Worm (Caenorhabditis elegans): ENCODE results near the gene F58H1.7.

F58H1.7 gene

ce11 chrV:11919639-11920038 is 45.0 kb downstream of the F58H1.7 start:
- TF ChIP-seq nhr-23 (tag; optimal IDR thresholded peaks at IDR 0.05) (no peak), egl-27 (tag; optimal IDR thresholded peaks at IDR 0.05) (no peak), elt-2 (tag; optimal IDR thresholded peaks at IDR 0.05) (no peak), jun-1 (tag; optimal IDR thresholded peaks at IDR 0.05) (no peak), lin-15B (tag; optimal IDR thresholded peaks at IDR 0.05) (no peak), ceh-16 (tag; optimal IDR thresholded peaks at IDR 0.05) (no peak)

- TF ChIP-seq hmg-11 (tag; optimal IDR thresholded peaks at IDR 0.05): no peak
- TF ChIP-seq egl-27 (tag; optimal IDR thresholded peaks at IDR 0.05): no peak
- no peak for TF ChIP-seq ceh-28 (tag; optimal IDR thresholded peaks at IDR 0.05)
- no peak for TF ChIP-seq sea-2 (GFP tag; optimal IDR thresholded peaks at IDR 0.05)
- TF ChIP-seq pqm-1 (tag; optimal IDR thresholded peaks at IDR 0.05): no peak
- TF ChIP-seq egl-5 (tag; optimal IDR thresholded peaks at IDR 0.05): no peak
- no peak for TF ChIP-seq ZK546.5 (tag; optimal IDR thresholded peaks at IDR 0.05)
- no peak for TF ChIP-seq nhr-237 (tag; optimal IDR thresholded peaks at IDR 0.05)
- no peak for TF ChIP-seq ceh-9 (tag; optimal IDR thresholded peaks at IDR 0.05)
Measured at ce11 chrV:11917186-11917585, 47.4 kb downstream of the F58H1.7 start, which contains the start of gene R31.2. TSS of gene R31.2 (plus strand) at chrV:11917573.

DNA sequence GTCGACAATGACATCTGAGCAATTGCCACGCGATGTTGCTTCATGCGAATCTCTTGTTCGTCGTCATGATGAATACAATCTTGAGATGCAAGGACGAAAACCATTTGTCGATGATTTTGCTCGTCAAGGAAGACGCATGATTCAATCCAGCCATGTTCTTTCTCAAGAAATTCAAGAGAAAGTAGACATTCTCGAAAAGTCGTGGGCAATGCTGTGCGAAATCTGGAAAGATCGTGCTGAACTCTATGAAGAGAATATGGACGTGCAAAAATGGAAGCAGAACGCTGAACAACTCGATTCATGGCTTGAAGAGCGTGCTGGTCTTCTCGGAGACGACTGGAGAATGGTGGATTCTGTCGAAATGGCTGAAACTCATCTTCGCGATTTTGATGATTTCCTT is 51.3 kb downstream of the F58H1.7 start:
- TF ChIP-seq lin-39 (tag; optimal IDR thresholded peaks at IDR 0.05) (no peak), pqm-1 (tag; optimal IDR thresholded peaks at IDR 0.05) (no peak), nfya-1 (tag; optimal IDR thresholded peaks at IDR 0.05; ENCODE audit: insufficient read depth) (no peak), nhr-67 (tag; optimal IDR thresholded peaks at IDR 0.05) (no peak), ceh-16 (tag; optimal IDR thresholded peaks at IDR 0.05) (no peak), nhr-12 (tag; optimal IDR thresholded peaks at IDR 0.05) (no peak), hmg-11 (tag; optimal IDR thresholded peaks at IDR 0.05) (no peak), fos-1 (tag; optimal IDR thresholded peaks at IDR 0.05) (no peak), skn-1 (tag; optimal IDR thresholded peaks at IDR 0.05) (no peak), sea-2 (GFP tag; optimal IDR thresholded peaks at IDR 0.05) (no peak), nhr-23 (tag; optimal IDR thresholded peaks at IDR 0.05) (no peak), mdl-1 (tag; optimal IDR thresholded peaks at IDR 0.05) (no peak), nhr-25 (tag; optimal IDR thresholded peaks at IDR 0.05) (no peak), ama-1 (optimal IDR thresholded peaks at IDR 0.05) (no peak), elt-2 (tag; optimal IDR thresholded peaks at IDR 0.05) (no peak), fkh-10 (GFP tag; optimal IDR thresholded peaks at IDR 0.05) (no peak), egl-27 (tag; optimal IDR thresholded peaks at IDR 0.05) (no peak), eor-1 (tag; optimal IDR thresholded peaks at IDR 0.05) (no peak), ceh-82 (tag; optimal IDR thresholded peaks at IDR 0.05) (no peak)
